Fruit fly (Drosophila melanogaster) whole organism, embryonic: Measurements from ENCODE around the gene unc-4.

ENCODE experiments used
- Blimp-1 ChIP-seq: fragments of 200-800 bp; sonication (Bioruptor generic); optimal IDR thresholded peaks from 3 replicates; lab custom pipeline; 2018; ENCODE audit warnings: missing biosample characterization, missing genetic modification characterization, mild to moderate bottlenecking, moderate library complexity, missing genetic modification reagents
- CG10267 ChIP-seq: fragments of 200-800 bp; sonication (Bioruptor generic); optimal IDR thresholded peaks from 2 replicates; lab custom pipeline; 2018; ENCODE audit warnings: missing biosample characterization, mild to moderate bottlenecking, missing genetic modification characterization, moderate library complexity
- CG10979 ChIP-seq: fragments of 200-800 bp; sonication (Bioruptor generic); optimal IDR thresholded peaks from 2 replicates; lab custom pipeline; 2018; ENCODE audit warnings: missing biosample characterization, mild to moderate bottlenecking, missing genetic modification characterization, moderate library complexity
- CG11504 ChIP-seq: fragments of 200-800 bp; sonication (Bioruptor generic); optimal IDR thresholded peaks from 3 replicates; lab custom pipeline; 2019; ENCODE audit warnings: missing biosample characterization, mild to moderate bottlenecking, missing genetic modification characterization, moderate library complexity
- CG14710 ChIP-seq: fragments of 200-800 bp; sonication (Bioruptor generic); optimal IDR thresholded peaks from 3 replicates; lab custom pipeline; 2019; ENCODE audit warnings: missing biosample characterization, mild to moderate bottlenecking, missing genetic modification characterization, moderate library complexity
- CG15011 ChIP-seq: fragments of 200-800 bp; sonication (Bioruptor generic); optimal IDR thresholded peaks from 3 replicates; lab custom pipeline; 2018; ENCODE audit warnings: missing biosample characterization, mild to moderate bottlenecking, missing genetic modification characterization
- CG17361 ChIP-seq: fragments of 200-800 bp; sonication (Bioruptor generic); IDR thresholded peaks from 3 replicates; pipeline ENCODE4 v1.3.6; 2022; ENCODE audit warnings: missing biosample characterization, missing genetic modification characterization
- CG17829 ChIP-seq: fragments of 200-800 bp; optimal IDR thresholded peaks from 2 replicates; lab custom pipeline; 2019; ENCODE audit warnings: missing biosample characterization, mild to moderate bottlenecking, missing genetic modification characterization, moderate library complexity
- CG18262 ChIP-seq: fragments of 200-800 bp; optimal IDR thresholded peaks from 3 replicates; lab custom pipeline; 2019; ENCODE audit warnings: missing biosample characterization, mild to moderate bottlenecking, missing genetic modification characterization, moderate library complexity
- CG1832 ChIP-seq: fragments of 200-800 bp; sonication (Bioruptor generic); optimal IDR thresholded peaks from 2 replicates; lab custom pipeline; 2017; ENCODE audit warnings: missing biosample characterization, mild to moderate bottlenecking, missing genetic modification characterization, inconsistent platforms
- CG18476 ChIP-seq: fragments of 200-800 bp; sonication (Bioruptor generic); optimal IDR thresholded peaks from 2 replicates; lab custom pipeline; 2016; ENCODE audit warnings: missing biosample characterization, mild to moderate bottlenecking, missing genetic modification characterization
- CG2678 ChIP-seq: fragments of 200-800 bp; sonication (Bioruptor generic); optimal IDR thresholded peaks from 3 replicates; lab custom pipeline; 2019; ENCODE audit warnings: missing biosample characterization, mild to moderate bottlenecking, missing genetic modification characterization, moderate library complexity
- CG2712 ChIP-seq: fragments of 200-800 bp; optimal IDR thresholded peaks from 3 replicates; lab custom pipeline; 2019; ENCODE audit warnings: missing biosample characterization, mild to moderate bottlenecking, missing genetic modification characterization, moderate library complexity
- CG31365 ChIP-seq: fragments of 200-800 bp; sonication (Bioruptor generic); optimal IDR thresholded peaks from 2 replicates; lab custom pipeline; 2018; ENCODE audit warnings: missing biosample characterization, mild to moderate bottlenecking, missing genetic modification characterization
- CG6689 ChIP-seq: fragments of 200-800 bp; sonication (Bioruptor generic); IDR thresholded peaks from 2 replicates; pipeline ENCODE4 v1.3.6; 2022; ENCODE audit warnings: missing biosample characterization, missing genetic modification characterization
- CG7271 ChIP-seq: fragments of 200-800 bp; sonication (Bioruptor generic); optimal IDR thresholded peaks from 2 replicates; lab custom pipeline; 2018; ENCODE audit warnings: missing biosample characterization, mild to moderate bottlenecking, missing genetic modification characterization, moderate library complexity
- CG7839 ChIP-seq: fragments of 200-800 bp; sonication (Bioruptor generic); optimal IDR thresholded peaks from 3 replicates; lab custom pipeline; 2018; ENCODE audit warnings: missing biosample characterization, mild to moderate bottlenecking, missing genetic modification characterization, moderate library complexity
- CG9727 ChIP-seq: fragments of 200-800 bp; sonication (Bioruptor generic); optimal IDR thresholded peaks from 3 replicates; lab custom pipeline; 2017; ENCODE audit warnings: missing biosample characterization, mild to moderate bottlenecking, missing genetic modification characterization
- D19A ChIP-seq: fragments of 200-800 bp; optimal IDR thresholded peaks from 3 replicates; lab custom pipeline; 2019; ENCODE audit warnings: missing biosample characterization, mild to moderate bottlenecking, missing genetic modification characterization, moderate library complexity
- Drgx ChIP-seq: fragments of 200-800 bp; sonication (Bioruptor generic); IDR thresholded peaks from 2 replicates; pipeline ENCODE4 v1.3.6; 2022; ENCODE audit warnings: missing biosample characterization, missing genetic modification characterization
- Nf-YC ChIP-seq: fragments of 200-800 bp; optimal IDR thresholded peaks from 3 replicates; lab custom pipeline; 2019; ENCODE audit warnings: missing biosample characterization, mild to moderate bottlenecking, missing genetic modification characterization, moderate library complexity
- Oli ChIP-seq: fragments of 200-800 bp; sonication (Bioruptor generic); optimal IDR thresholded peaks from 2 replicates; lab custom pipeline; 2018; ENCODE audit warnings: missing biosample characterization, mild to moderate bottlenecking, missing genetic modification characterization, moderate library complexity
- Sox102F ChIP-seq: fragments of 200-800 bp; sonication (Bioruptor generic); optimal IDR thresholded peaks from 2 replicates; lab custom pipeline; 2018; ENCODE audit warnings: missing biosample characterization, mild to moderate bottlenecking, missing genetic modification characterization, moderate library complexity
- Xrp1 ChIP-seq: fragments of 200-800 bp; sonication (Bioruptor generic); IDR thresholded peaks from 2 replicates; pipeline ENCODE4 v1.3.6; 2022; ENCODE audit warnings: missing biosample characterization, missing genetic modification characterization
- ap ChIP-seq: fragments of 200-800 bp; sonication (Bioruptor generic); IDR thresholded peaks from 2 replicates; pipeline ENCODE4 v1.3.6; 2022; ENCODE audit warnings: missing biosample characterization, missing genetic modification characterization
- chn ChIP-seq: fragments of 200-800 bp; sonication (Bioruptor generic); optimal IDR thresholded peaks from 2 replicates; lab custom pipeline; 2016; ENCODE audit warnings: missing biosample characterization, missing genetic modification characterization
- croc ChIP-seq: fragments of 200-800 bp; sonication (Bioruptor generic); conservative IDR thresholded peaks from 3 replicates; pipeline ENCODE4 v1.3.6; 2022; ENCODE audit warnings: missing biosample characterization, missing genetic modification characterization
- dmrt11E ChIP-seq: fragments of 200-800 bp; sonication (Bioruptor generic); optimal IDR thresholded peaks from 3 replicates; lab custom pipeline; 2018; ENCODE audit warnings: missing biosample characterization, mild to moderate bottlenecking, missing genetic modification characterization, moderate library complexity
- dmrt99B ChIP-seq: fragments of 200-800 bp; sonication (Bioruptor generic); optimal IDR thresholded peaks from 2 replicates; lab custom pipeline; 2018; ENCODE audit warnings: missing biosample characterization, mild to moderate bottlenecking, missing genetic modification characterization, moderate library complexity
- eyg ChIP-seq: fragments of 200-800 bp; sonication (Bioruptor generic); optimal IDR thresholded peaks from 3 replicates; lab custom pipeline; 2016; ENCODE audit warnings: missing biosample characterization, missing genetic modification characterization
- gem ChIP-seq: fragments of 200-800 bp; sonication (Bioruptor generic); optimal IDR thresholded peaks from 2 replicates; lab custom pipeline; 2019; ENCODE audit warnings: missing biosample characterization, mild to moderate bottlenecking, missing genetic modification characterization, moderate library complexity
- lola ChIP-seq, 3 experiments: fragments of >200 bp in 2 of 3; fragments of 200-800 bp in 1 of 3; sonication (Bioruptor generic) in 1 of 3; optimal IDR thresholded peaks; 2 replicates each; lab custom pipeline; 2017 to 2019; ENCODE audit warnings: missing biosample characterization in 3 of 3, missing genetic modification characterization in 3 of 3, mild to moderate bottlenecking in 1 of 3, moderate library complexity in 1 of 3
- nmo ChIP-seq: fragments of 200-800 bp; sonication (Bioruptor generic); optimal IDR thresholded peaks from 2 replicates; lab custom pipeline; 2018; ENCODE audit warnings: missing biosample characterization, mild to moderate bottlenecking, missing genetic modification characterization, moderate library complexity
- nom ChIP-seq: fragments of 200-800 bp; sonication (Bioruptor generic); optimal IDR thresholded peaks from 2 replicates; lab custom pipeline; 2017; ENCODE audit warnings: missing biosample characterization, missing genetic modification characterization, mild to moderate bottlenecking, moderate library complexity, missing genetic modification reagents
- phol ChIP-seq: fragments of 200-800 bp; sonication (Bioruptor generic); optimal IDR thresholded peaks from 3 replicates; lab custom pipeline; 2018; ENCODE audit warnings: missing biosample characterization, mild to moderate bottlenecking, missing genetic modification characterization, moderate library complexity
- psq ChIP-seq: fragments of 200-800 bp; sonication (Bioruptor generic); optimal IDR thresholded peaks from 2 replicates; lab custom pipeline; 2017; ENCODE audit warnings: missing biosample characterization, missing genetic modification characterization
- sens ChIP-seq: fragments of 200-800 bp; sonication (Bioruptor generic); peaks from one replicate; lab custom pipeline; 2016; ENCODE audit warnings: missing biosample characterization, missing genetic modification characterization

The unc-4 gene

DNA sequence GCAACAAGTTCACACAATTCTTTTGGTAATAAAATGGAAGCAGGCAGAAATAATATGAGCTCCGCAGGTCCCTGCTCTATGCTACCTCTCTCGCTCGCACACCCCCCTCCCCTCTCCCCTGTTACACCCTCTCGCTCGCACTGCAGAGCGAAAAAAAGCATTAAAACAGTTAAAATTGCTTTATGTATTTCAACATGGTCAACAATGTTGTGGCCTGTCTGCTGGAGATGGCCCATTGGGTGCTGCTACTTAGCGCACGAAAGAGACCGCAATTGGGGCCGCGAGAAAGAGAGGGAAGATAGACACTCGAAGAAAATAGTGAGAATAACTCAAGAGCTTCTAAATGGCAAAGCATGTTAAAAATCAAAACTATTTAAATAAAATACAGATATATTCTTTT is 40.0 kb upstream of the unc-4 start (continued):
- peak; percentile 26; the same call in 1 of the 2 replicates for TF ChIP-seq Drgx (GFP tag; lab: Robert Waterston, UW)
- TF ChIP-seq Nf-YC (tag; lab: Kevin White, UChicago) = peak; percentile 63
- TF ChIP-seq Sox102F (GFP tag; lab: Kevin White, UChicago) = peak; percentile 6
- TF ChIP-seq, all 482 proteins: peak for 22

DNA sequence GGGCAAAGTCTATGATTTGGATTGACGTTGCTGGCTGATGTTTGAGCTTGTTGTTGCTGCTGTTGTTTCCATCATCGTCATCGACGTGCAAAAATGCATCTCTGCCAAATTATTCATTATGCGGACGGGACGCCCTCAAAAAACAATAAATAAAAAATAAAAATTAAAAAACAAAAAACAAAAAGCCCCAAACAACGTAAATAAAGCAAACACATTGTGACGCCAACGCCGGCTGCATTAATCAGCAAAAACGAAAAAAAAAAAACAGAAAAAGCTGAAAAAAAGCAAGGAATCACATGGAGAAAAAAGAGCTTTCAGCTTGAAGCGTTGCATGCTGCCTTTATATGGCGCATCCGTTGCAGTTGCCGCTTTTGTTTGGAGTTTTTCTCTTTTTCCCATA is 36.3 kb upstream of the unc-4 start:
- no peak for TF ChIP-seq eyg
- peak; percentile 68 for TF ChIP-seq nom (GFP tag; lab: Kevin White, UChicago)

DNA sequence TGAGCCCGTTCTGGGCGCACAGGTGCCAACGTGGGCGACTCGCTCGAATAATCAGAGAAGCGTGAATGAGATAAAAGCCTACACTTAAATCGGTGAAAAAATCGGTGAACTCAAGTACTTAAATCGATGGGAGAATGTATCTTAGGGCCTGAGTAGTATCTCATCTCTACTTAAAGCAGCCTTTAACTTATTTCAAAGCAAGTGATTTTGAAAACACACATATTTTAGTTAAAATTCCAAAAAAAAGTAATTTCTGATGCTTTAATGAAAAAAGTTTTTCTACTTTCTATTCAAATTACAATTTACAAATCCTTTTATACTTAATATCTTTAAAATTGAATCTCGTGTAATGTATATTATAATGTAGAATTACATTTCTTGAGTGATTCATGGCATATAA is 35.7 kb upstream of the unc-4 start:
- TF ChIP-seq CG10267 (tag; lab: Kevin White, UChicago) (peak; percentile 21), dmrt99B (tag; lab: Kevin White, UChicago) (peak; percentile 21), CG2678 (tag; lab: Kevin White, UChicago) (peak; percentile 27), gem (peak; percentile 37), Sox102F (GFP tag; lab: Kevin White, UChicago) (peak; percentile 15), Oli (tag; lab: Kevin White, UChicago) (peak; percentile 9), CG31365 (tag; lab: Kevin White, UChicago) (no peak), CG17829 (peak; percentile 7), CG7271 (no peak), CG7839 (tag; lab: Kevin White, UChicago) (peak; percentile 17), CG1832 (GFP tag; lab: Kevin White, UChicago) (no peak), dmrt11E (tag; lab: Kevin White, UChicago) (peak; percentile 35), CG10979 (tag; lab: Kevin White, UChicago) (peak; percentile 45), D19A (peak; percentile 16), chn (GFP tag; lab: Kevin White, UChicago) (no peak), croc (0 out of 3 replicates have a peak, but pooled peaks have one; percentile 17), psq (no peak), ap (GFP tag; lab: Robert Waterston, UW) (no peak), CG15011 (no peak), nmo (GFP tag; lab: Kevin White, UChicago) (peak; percentile 4), CG6689 (GFP tag; lab: Robert Waterston, UW) (0 out of 2 replicates have a peak, but pooled peaks have one; percentile 17), CG14710 (tag; lab: Kevin White, UChicago) (peak; percentile 34), sens (peak; percentile 62), lola (GFP tag; optimal IDR thresholded peaks at IDR 0.05; lab: Kevin White, UChicago) (peak in 1 of 3 experiments; percentile 20), CG18476 (GFP tag; lab: Kevin White, UChicago) (no peak), Xrp1 (GFP tag; lab: Robert Waterston, UW) (peak; percentile 35; the same call in 1 of the 2 replicates), Blimp-1 (GFP tag; lab: Kevin White, UChicago) (peak; percentile 8), CG17361 (peak; percentile 39; the same call in 1 of the 3 replicates), CG2712 (tag; lab: Kevin White, UChicago) (peak; percentile 24), CG11504 (tag; lab: Kevin White, UChicago) (peak; percentile 32), CG18262 (tag; lab: Kevin White, UChicago) (peak; percentile 53), CG9727 (GFP tag; lab: Kevin White, UChicago) (peak; percentile 1), phol (tag; lab: Kevin White, UChicago) (peak; percentile 38)
